Fruit fly (Drosophila melanogaster): ENCODE measurements around the gene primo-1.

The primo-1 gene

dm6 chr3R:13683624-13684568 lies 27.7 kb downstream of the primo-1 start, which contains the start of gene flfl (continued):
- TF ChIP-seq CG10147 (GFP tag; optimal IDR thresholded peaks at IDR 0.05) (no peak), Med (GFP tag) (peak; percentile 90), ab (GFP tag; optimal IDR thresholded peaks at IDR 0.05) (no peak), Optix (GFP tag; IDR thresholded peaks at IDR 0.05) (no peak), Doc3 (GFP tag; IDR thresholded peaks at IDR 0.05; ENCODE audit: partially characterized antibody) (no peak), CG1603 (tag; optimal IDR thresholded peaks at IDR 0.05) (peak; percentile 78), CG10565 (GFP tag; optimal IDR thresholded peaks at IDR 0.05) (no peak), caup (GFP tag; optimal IDR thresholded peaks at IDR 0.05; ENCODE audit: severe bottlenecking) (no peak), CG13894 (tag; optimal IDR thresholded peaks at IDR 0.05) (peak; percentile 40), luna (GFP tag; optimal IDR thresholded peaks at IDR 0.05) (no peak), btn (GFP tag; optimal IDR thresholded peaks at IDR 0.05) (peak; percentile 6), Dref (GFP tag; IDR thresholded peaks at IDR 0.05) (no peak), her (GFP tag; optimal IDR thresholded peaks at IDR 0.05) (peak; percentile 100), Kr (GFP tag; optimal IDR thresholded peaks at IDR 0.05) (no peak), Hr39 (optimal IDR thresholded peaks at IDR 0.05) (no peak), onecut (GFP tag; IDR thresholded peaks at IDR 0.05) (no peak), cato (GFP tag; optimal IDR thresholded peaks at IDR 0.05; ENCODE audit: borderline replicate concordance) (no peak), sens (GFP tag) (peak; percentile 78), pita (GFP tag; optimal IDR thresholded peaks at IDR 0.05) (no peak), CG10462 (GFP tag; optimal IDR thresholded peaks at IDR 0.05) (no peak), CG17328 (GFP tag; IDR thresholded peaks at IDR 0.05) (no peak), CG14860 (GFP tag; IDR thresholded peaks at IDR 0.05; ENCODE audit: partially characterized antibody) (no peak), CG16779 (GFP tag; IDR thresholded peaks at IDR 0.05) (no peak), twi (tag; optimal IDR thresholded peaks at IDR 0.05) (no peak), Stat92E (GFP tag; optimal IDR thresholded peaks at IDR 0.05) (no peak), Sry-δ (GFP tag; optimal IDR thresholded peaks at IDR 0.05) (peak; percentile 90), CG12236 (GFP tag; optimal IDR thresholded peaks at IDR 0.05) (no peak), chif (GFP tag; optimal IDR thresholded peaks at IDR 0.05) (no peak), NfI (GFP tag; optimal IDR thresholded peaks at IDR 0.05) (peak; percentile 23), CG18619 (GFP tag; optimal IDR thresholded peaks at IDR 0.05) (peak; percentile 23), CG33557 (GFP tag; optimal IDR thresholded peaks at IDR 0.05) (peak; percentile 1), CG12104 (GFP tag; optimal IDR thresholded peaks at IDR 0.05) (no peak), Dll (GFP tag; IDR thresholded peaks at IDR 0.05; ENCODE audit: partially characterized antibody) (no peak), zen (tag; optimal IDR thresholded peaks at IDR 0.05) (no peak), Bdp1 (GFP tag; optimal IDR thresholded peaks at IDR 0.05) (peak; percentile 7), toy (GFP tag; IDR thresholded peaks at IDR 0.05) (no peak), mam (GFP tag; optimal IDR thresholded peaks at IDR 0.05) (peak; percentile 35), CG10654 (GFP tag; optimal IDR thresholded peaks at IDR 0.05) (no peak), CG10431 (GFP tag; optimal IDR thresholded peaks at IDR 0.05) (no peak), ems (GFP tag; optimal IDR thresholded peaks at IDR 0.05) (no peak), knrl (GFP tag; IDR thresholded peaks at IDR 0.05; ENCODE audit: partially characterized antibody) (no peak), CG7745 (tag; optimal IDR thresholded peaks at IDR 0.05) (no peak), crol (GFP tag; IDR thresholded peaks at IDR 0.05) (no peak), tup (GFP tag; optimal IDR thresholded peaks at IDR 0.05) (no peak), CG17568 (GFP tag; optimal IDR thresholded peaks at IDR 0.05) (no peak), ro (GFP tag; IDR thresholded peaks at IDR 0.05) (no peak), CG8944 (GFP tag; optimal IDR thresholded peaks at IDR 0.05) (no peak), rib (GFP tag; IDR thresholded peaks at IDR 0.05) (no peak), TFAM (GFP tag; optimal IDR thresholded peaks at IDR 0.05) (no peak)
